Fruit fly (Drosophila melanogaster) whole organism, embryonic: ENCODE data around the gene CG4942.

ENCODE experiments used
- Abd-B ChIP-seq: fragments of 200-800 bp; sonication (Bioruptor generic); optimal IDR thresholded peaks from 2 replicates; lab custom pipeline; 2018; ENCODE audit warnings: missing biosample characterization, mild to moderate bottlenecking, missing genetic modification characterization, moderate library complexity
- CG10209 ChIP-seq: fragments of 200-800 bp; sonication (Bioruptor generic); optimal IDR thresholded peaks from 3 replicates; lab custom pipeline; 2017; ENCODE audit warnings: missing biosample characterization, mild to moderate bottlenecking, missing genetic modification characterization, missing genetic modification reagents
- CG10274 ChIP-seq: fragments of 200-800 bp; sonication (Bioruptor generic); optimal IDR thresholded peaks from 3 replicates; lab custom pipeline; 2017; ENCODE audit warnings: missing biosample characterization, mild to moderate bottlenecking, missing genetic modification characterization
- CG10543 ChIP-seq: fragments of 200-800 bp; sonication (Bioruptor generic); optimal IDR thresholded peaks from 3 replicates; lab custom pipeline; 2017; ENCODE audit warnings: missing biosample characterization, mild to moderate bottlenecking, missing genetic modification characterization, moderate library complexity
- CG11085 ChIP-seq: fragments of 200-800 bp; sonication (Bioruptor generic); IDR thresholded peaks from 2 replicates; pipeline ENCODE4 v1.3.6; 2022; ENCODE audit warnings: missing biosample characterization, missing genetic modification characterization
- CG11456 ChIP-seq: fragments of 200-800 bp; sonication (Bioruptor generic); IDR thresholded peaks from 3 replicates; pipeline ENCODE4 v1.3.6; 2022; ENCODE audit warnings: missing biosample characterization, missing genetic modification characterization
- CG11560 ChIP-seq: fragments of 200-800 bp; sonication (Bioruptor generic); IDR thresholded peaks from 3 replicates; pipeline ENCODE4 v1.3.6; 2022; ENCODE audit warnings: missing biosample characterization, missing genetic modification characterization
- CG17328 ChIP-seq: fragments of 200-800 bp; sonication (Bioruptor generic); IDR thresholded peaks from 2 replicates; pipeline ENCODE4 v1.3.6; 2022; ENCODE audit warnings: missing biosample characterization, missing genetic modification characterization
- CG17361 ChIP-seq: fragments of 200-800 bp; sonication (Bioruptor generic); IDR thresholded peaks from 3 replicates; pipeline ENCODE4 v1.3.6; 2022; ENCODE audit warnings: missing biosample characterization, missing genetic modification characterization
- CG17385 ChIP-seq: fragments of 200-800 bp; sonication (Bioruptor generic); optimal IDR thresholded peaks from 3 replicates; lab custom pipeline; 2018; ENCODE audit warnings: missing biosample characterization, mild to moderate bottlenecking, missing genetic modification characterization
- CG17912 ChIP-seq: fragments of 200-800 bp; sonication (Bioruptor generic); optimal IDR thresholded peaks from 2 replicates; lab custom pipeline; 2018; ENCODE audit warnings: missing biosample characterization, mild to moderate bottlenecking, missing genetic modification characterization
- CG2199 ChIP-seq: fragments of 200-800 bp; sonication (Bioruptor generic); IDR thresholded peaks from 3 replicates; pipeline ENCODE4 v1.3.6; 2022; ENCODE audit warnings: missing biosample characterization, missing genetic modification characterization
- CG30020 ChIP-seq: fragments of 200-800 bp; optimal IDR thresholded peaks from 2 replicates; lab custom pipeline; 2019; ENCODE audit warnings: missing biosample characterization, mild to moderate bottlenecking, missing genetic modification characterization, moderate library complexity
- CG3995 ChIP-seq: fragments of 200-800 bp; sonication (Bioruptor generic); optimal IDR thresholded peaks from 3 replicates; lab custom pipeline; 2016; ENCODE audit warnings: missing biosample characterization, missing genetic modification characterization
- CG4707 ChIP-seq: fragments of 200-800 bp; sonication (Bioruptor generic); optimal IDR thresholded peaks from 2 replicates; lab custom pipeline; 2018; ENCODE audit warnings: missing biosample characterization, mild to moderate bottlenecking, missing genetic modification characterization, moderate library complexity
- CG6254 ChIP-seq: fragments of 200-800 bp; sonication (Bioruptor generic); optimal IDR thresholded peaks from 3 replicates; lab custom pipeline; 2017; ENCODE audit warnings: mild to moderate bottlenecking, missing biosample characterization, missing genetic modification reagents, missing genetic modification characterization
- CG7271 ChIP-seq: fragments of 200-800 bp; sonication (Bioruptor generic); optimal IDR thresholded peaks from 2 replicates; lab custom pipeline; 2018; ENCODE audit warnings: missing biosample characterization, mild to moderate bottlenecking, missing genetic modification characterization, moderate library complexity
- CG7357 ChIP-seq: fragments of 200-800 bp; sonication (Bioruptor generic); IDR thresholded peaks from 3 replicates; pipeline ENCODE4 v1.3.6; 2022; ENCODE audit warnings: missing biosample characterization, missing genetic modification characterization
- CG8089 ChIP-seq: fragments of 200-800 bp; sonication (Bioruptor generic); optimal IDR thresholded peaks from 3 replicates; lab custom pipeline; 2016; ENCODE audit warnings: missing biosample characterization, missing genetic modification characterization
- CG8359 ChIP-seq: fragments of 200-800 bp; sonication (Bioruptor generic); optimal IDR thresholded peaks from 2 replicates; lab custom pipeline; 2017; ENCODE audit warnings: missing biosample characterization, mild to moderate bottlenecking, missing genetic modification characterization, borderline replicate concordance
- CG8478 ChIP-seq: fragments of >200 bp; optimal IDR thresholded peaks from 2 replicates; lab custom pipeline; 2018
- CG8765 ChIP-seq: fragments of 200-800 bp; sonication (Bioruptor generic); IDR thresholded peaks from 2 replicates; pipeline ENCODE4 v1.3.6; 2022; ENCODE audit warnings: missing biosample characterization, missing genetic modification characterization
- CG9876 ChIP-seq: fragments of 200-800 bp; sonication (Bioruptor generic); optimal IDR thresholded peaks from 2 replicates; lab custom pipeline; 2016; ENCODE audit warnings: missing biosample characterization, missing genetic modification characterization
- CTCF ChIP-seq: fragments of 200-800 bp; sonication (Bioruptor generic); optimal IDR thresholded peaks from 2 replicates; lab custom pipeline; 2017; ENCODE audit warnings: missing biosample characterization, mild to moderate bottlenecking, missing genetic modification characterization, moderate library complexity
- Camta ChIP-seq: fragments of 200-800 bp; sonication (Bioruptor generic); optimal IDR thresholded peaks from 2 replicates; lab custom pipeline; 2016; ENCODE audit warnings: missing biosample characterization, missing genetic modification characterization
- Dek ChIP-seq: fragments of 200-800 bp; sonication (Bioruptor generic); optimal IDR thresholded peaks from 3 replicates; lab custom pipeline; 2019; ENCODE audit warnings: missing biosample characterization, mild to moderate bottlenecking, missing genetic modification characterization, moderate library complexity
- Dll ChIP-seq: fragments of 200-800 bp; sonication (Bioruptor generic); IDR thresholded peaks from 4 replicates; pipeline ENCODE4 v1.3.6; 2022; ENCODE audit warnings: missing biosample characterization, missing genetic modification characterization; ENCODE audit not compliant: partially characterized antibody
- Gsc ChIP-seq: fragments of 200-800 bp; sonication (Bioruptor generic); IDR thresholded peaks from 2 replicates; pipeline ENCODE4 v1.3.6; 2022; ENCODE audit warnings: missing biosample characterization, missing genetic modification characterization
- H15 ChIP-seq: fragments of 200-800 bp; sonication (Bioruptor generic); IDR thresholded peaks from 3 replicates; pipeline ENCODE4 v1.3.6; 2022; ENCODE audit warnings: missing biosample characterization, missing genetic modification characterization
- Neu2 ChIP-seq: fragments of 200-800 bp; sonication (Bioruptor generic); optimal IDR thresholded peaks from 3 replicates; lab custom pipeline; 2016; ENCODE audit warnings: missing biosample characterization, missing genetic modification characterization, borderline replicate concordance
- Nf-YA ChIP-seq: fragments of 200-800 bp; sonication (Bioruptor generic); IDR thresholded peaks from 2 replicates; pipeline ENCODE4 v1.3.6; 2022; ENCODE audit warnings: missing biosample characterization, missing genetic modification characterization
- NfI ChIP-seq: fragments of 200-800 bp; sonication (Bioruptor generic); optimal IDR thresholded peaks from 3 replicates; lab custom pipeline; 2018; ENCODE audit warnings: missing biosample characterization, mild to moderate bottlenecking, missing genetic modification characterization, moderate library complexity
- Optix ChIP-seq: fragments of 200-800 bp; sonication (Bioruptor generic); IDR thresholded peaks from 3 replicates; pipeline ENCODE4 v1.3.6; 2022; ENCODE audit warnings: missing biosample characterization, missing genetic modification characterization
- caup ChIP-seq: fragments of 200-800 bp; sonication (Bioruptor generic); optimal IDR thresholded peaks from 3 replicates; lab custom pipeline; 2017; ENCODE audit warnings: missing biosample characterization, mild to moderate bottlenecking, missing genetic modification characterization, moderate library complexity; ENCODE audit not compliant: severe bottlenecking
- chinmo ChIP-seq: fragments of 200-800 bp; sonication (Bioruptor generic); IDR thresholded peaks from 4 replicates; pipeline ENCODE4 v1.3.6; 2022; ENCODE audit warnings: missing biosample characterization, missing genetic modification characterization; ENCODE audit not compliant: partially characterized antibody
- chn ChIP-seq: fragments of 200-800 bp; sonication (Bioruptor generic); optimal IDR thresholded peaks from 2 replicates; lab custom pipeline; 2016; ENCODE audit warnings: missing biosample characterization, missing genetic modification characterization
- croc ChIP-seq: fragments of 200-800 bp; sonication (Bioruptor generic); conservative IDR thresholded peaks from 3 replicates; pipeline ENCODE4 v1.3.6; 2022; ENCODE audit warnings: missing biosample characterization, missing genetic modification characterization
- gce ChIP-seq: fragments of 200-800 bp; sonication (Bioruptor generic); IDR thresholded peaks from 3 replicates; pipeline ENCODE4 v1.3.6; 2022; ENCODE audit warnings: missing biosample characterization, missing genetic modification characterization
- gcm2 ChIP-seq: fragments of 200-800 bp; sonication (Bioruptor generic); optimal IDR thresholded peaks from 2 replicates; lab custom pipeline; 2016; ENCODE audit warnings: missing biosample characterization, missing genetic modification characterization
- gro ChIP-seq: fragments of 200-800 bp; sonication (Bioruptor generic); optimal IDR thresholded peaks from 2 replicates; lab custom pipeline; 2016; ENCODE audit warnings: missing biosample characterization, missing genetic modification characterization
- h ChIP-seq: fragments of >200 bp; optimal IDR thresholded peaks from 2 replicates; lab custom pipeline; 2017
- ham ChIP-seq: fragments of 200-800 bp; sonication (Bioruptor generic); IDR thresholded peaks from 2 replicates; pipeline ENCODE4 v1.3.6; 2022; ENCODE audit warnings: missing biosample characterization, missing genetic modification characterization
- kah ChIP-seq: fragments of 200-800 bp; sonication (Bioruptor generic); optimal IDR thresholded peaks from 2 replicates; lab custom pipeline; 2018; ENCODE audit warnings: missing biosample characterization, mild to moderate bottlenecking, missing genetic modification characterization
- mirr ChIP-seq: fragments of 200-800 bp; sonication (Bioruptor generic); optimal IDR thresholded peaks from 3 replicates; lab custom pipeline; 2018; ENCODE audit warnings: missing biosample characterization, mild to moderate bottlenecking, missing genetic modification characterization
- nerfin-1 ChIP-seq: fragments of 200-800 bp; sonication (Bioruptor generic); optimal IDR thresholded peaks from 3 replicates; lab custom pipeline; 2019; ENCODE audit warnings: missing biosample characterization, mild to moderate bottlenecking, missing genetic modification characterization, moderate library complexity
- oc ChIP-seq: fragments of 200-800 bp; sonication (Bioruptor generic); optimal IDR thresholded peaks from 2 replicates; lab custom pipeline; 2018; ENCODE audit warnings: missing biosample characterization, mild to moderate bottlenecking, missing genetic modification characterization, moderate library complexity
- pho ChIP-seq: fragments of 200-800 bp; sonication (Bioruptor generic); optimal IDR thresholded peaks from 2 replicates; lab custom pipeline; 2016; ENCODE audit warnings: missing biosample characterization, missing genetic modification characterization
- run ChIP-seq: fragments of 200-800 bp; sonication (Bioruptor generic); optimal IDR thresholded peaks from 3 replicates; lab custom pipeline; 2018; ENCODE audit warnings: missing biosample characterization, mild to moderate bottlenecking, missing genetic modification characterization
- sr ChIP-seq: fragments of 200-800 bp; sonication (Bioruptor generic); IDR thresholded peaks from 3 replicates; pipeline ENCODE4 v1.3.6; 2022; ENCODE audit warnings: missing biosample characterization, missing genetic modification characterization
- stc ChIP-seq: fragments of 200-800 bp; sonication (Bioruptor generic); IDR thresholded peaks from 2 replicates; pipeline ENCODE4 v1.3.6; 2022; ENCODE audit warnings: missing biosample characterization, missing genetic modification characterization
- tx ChIP-seq: fragments of 200-800 bp; sonication (Bioruptor generic); optimal IDR thresholded peaks from 2 replicates; lab custom pipeline; 2016; ENCODE audit warnings: missing biosample characterization, missing genetic modification characterization
- vnd ChIP-seq: fragments of 200-800 bp; sonication (Bioruptor generic); IDR thresholded peaks from 3 replicates; pipeline ENCODE4 v1.3.6; 2022; ENCODE audit warnings: missing biosample characterization, missing genetic modification characterization; ENCODE audit not compliant: partially characterized antibody

CG4942 gene

DNA sequence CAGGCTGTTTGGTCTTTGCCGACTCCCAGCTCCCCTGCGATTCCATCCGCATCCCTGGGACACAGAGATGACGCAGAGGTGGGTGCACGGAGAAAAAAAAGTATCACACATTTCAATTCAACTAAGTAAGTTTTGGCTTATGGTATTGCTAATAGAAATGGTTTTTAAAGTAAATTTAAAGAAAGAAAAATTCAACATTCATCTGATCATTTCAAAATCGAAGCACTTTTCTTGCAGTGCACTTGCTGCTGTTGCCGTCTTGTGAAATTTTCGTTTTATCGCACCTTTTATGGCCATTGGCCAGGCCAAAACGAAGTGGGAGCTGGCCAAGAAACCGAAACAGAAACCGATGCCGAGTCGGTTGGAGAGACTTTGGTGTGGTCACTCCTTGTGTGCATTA lies 27.6 kb upstream of the CG4942 start (continued):
- peak; percentile 64; the same call in 1 of the 3 replicates for TF ChIP-seq CG11456 (GFP tag; lab: Robert Waterston, UW)
- peak; percentile 23 for TF ChIP-seq CG9876 (GFP tag; lab: Kevin White, UChicago)
- TF ChIP-seq CG8359 (GFP tag; lab: Kevin White, UChicago) = no peak
- TF ChIP-seq stc = 0 out of 2 replicates have a peak, but pooled peaks have one; percentile 14
- TF ChIP-seq tx (GFP tag; lab: Kevin White, UChicago) = no peak
- TF ChIP-seq CG11560 (tag; lab: Robert Waterston, UW) = no peak
- TF ChIP-seq CG17912 (GFP tag; lab: Kevin White, UChicago) = no peak
- TF ChIP-seq Nf-YA (GFP tag; lab: Robert Waterston, UW) = peak; percentile 60
- TF ChIP-seq vnd (GFP tag; lab: Robert Waterston, UW) = no peak
- TF ChIP-seq Optix (GFP tag; lab: Robert Waterston, UW) = peak; percentile 61; the same call in 2 of the 3 replicates
- TF ChIP-seq Dll (GFP tag; lab: Robert Waterston, UW) = no peak
- TF ChIP-seq CG7271 (tag; lab: Kevin White, UChicago) = peak; percentile 68
- peak; percentile 2 for TF ChIP-seq NfI (GFP tag; lab: Kevin White, UChicago)
- no peak for TF ChIP-seq CG11085 (GFP tag; lab: Robert Waterston, UW)
- TF ChIP-seq CG2199 = peak; percentile 67; the same call in 1 of the 3 replicates
- no peak for TF ChIP-seq kah (GFP tag; lab: Kevin White, UChicago)
- TF ChIP-seq CG17328 (GFP tag; lab: Robert Waterston, UW) = peak; percentile 83
- TF ChIP-seq oc = no peak
- TF ChIP-seq CG10543 = no peak
- peak; percentile 67 for TF ChIP-seq CG6254 (GFP tag; lab: Kevin White, UChicago)
- no peak for TF ChIP-seq ham
- TF ChIP-seq pho (GFP tag; lab: Kevin White, UChicago) = no peak
- peak; percentile 33 for TF ChIP-seq Neu2 (GFP tag; lab: Kevin White, UChicago)
- TF ChIP-seq gcm2 (GFP tag; lab: Kevin White, UChicago) = no peak
- TF ChIP-seq CG17385 (GFP tag; lab: Kevin White, UChicago) = peak; percentile 40
- peak; percentile 48; the same call in 1 of the 3 replicates for TF ChIP-seq sr (GFP tag; lab: Robert Waterston, UW)
- TF ChIP-seq Abd-B (GFP tag; lab: Kevin White, UChicago) = peak; percentile 60
- no peak for TF ChIP-seq CTCF
- peak; percentile 55; the same call in 2 of the 3 replicates for TF ChIP-seq croc (GFP tag; lab: Robert Waterston, UW)
- TF ChIP-seq Camta (GFP tag; lab: Kevin White, UChicago) = peak; percentile 63
- TF ChIP-seq gce (GFP tag; lab: Robert Waterston, UW) = peak; percentile 73; the same call in 1 of the 3 replicates
- no peak for TF ChIP-seq run (tag; lab: Kevin White, UChicago)
- peak; percentile 53 for TF ChIP-seq nerfin-1 (tag; lab: Kevin White, UChicago)
- TF ChIP-seq mirr (GFP tag; lab: Kevin White, UChicago) = no peak
- peak; percentile 42; the same call in 1 of the 3 replicates for TF ChIP-seq CG7357 (GFP tag; lab: Robert Waterston, UW)
- TF ChIP-seq CG4707 = no peak
- no peak for TF ChIP-seq CG8478 (lab: Kevin White, UChicago)
- TF ChIP-seq h (lab: Kevin White, UChicago) = no peak
- TF ChIP-seq CG8765 (GFP tag; lab: Robert Waterston, UW) = peak; percentile 83
- TF ChIP-seq chn (GFP tag; lab: Kevin White, UChicago) = peak; percentile 67
- TF ChIP-seq CG10274 (GFP tag; lab: Kevin White, UChicago) = peak; percentile 68
- TF ChIP-seq CG8089 (GFP tag; lab: Kevin White, UChicago) = peak; percentile 34
- TF ChIP-seq H15 (GFP tag; lab: Robert Waterston, UW) = peak; percentile 70
- TF ChIP-seq CG30020 (tag; lab: Kevin White, UChicago) = no peak
- peak; percentile 45 for TF ChIP-seq CG10209
- no peak for TF ChIP-seq CG3995
- TF ChIP-seq CG17361 (GFP tag; lab: Robert Waterston, UW) = peak; percentile 79
- no peak for TF ChIP-seq chinmo (GFP tag; lab: Robert Waterston, UW)
- TF ChIP-seq Dek (tag; lab: Kevin White, UChicago) = no peak
- TF ChIP-seq Gsc (GFP tag; lab: Robert Waterston, UW) = 0 out of 2 replicates have a peak, but pooled peaks have one; percentile 50
- TF ChIP-seq gro (GFP tag; lab: Kevin White, UChicago) = no peak
- peak; percentile 34 for TF ChIP-seq caup (GFP tag; lab: Kevin White, UChicago)
